Worm (Caenorhabditis elegans): ENCODE results near the gene clec-176.
"Not testable (repeated sequence)": the region's sequence is repeated elsewhere in the genome, so short reads cannot be mapped to it uniquely, and the experiment has no call there.

DNA sequence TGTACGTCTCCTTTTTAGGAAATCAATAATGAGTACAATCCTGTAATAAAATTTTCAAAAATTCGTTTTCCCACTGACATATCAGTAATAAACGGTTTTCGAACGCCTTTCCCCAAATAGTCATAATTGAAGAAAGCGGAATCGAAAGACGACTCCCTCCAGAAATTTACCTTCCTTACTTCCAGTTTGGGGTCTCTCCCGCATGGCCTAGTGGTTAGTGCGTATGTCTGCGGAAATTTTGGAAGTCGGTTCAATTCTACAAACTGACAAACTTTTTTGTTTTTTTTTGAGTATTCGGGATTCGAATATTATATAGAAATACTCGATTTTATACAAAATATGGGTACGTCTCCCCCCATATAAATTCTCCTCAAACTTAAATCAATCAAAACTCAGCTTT, 34.1 kb upstream of the clec-176 start:
- not testable (repeated sequence) for TF ChIP-seq Y5F2A.4 (GFP tag; optimal IDR thresholded peaks at IDR 0.05); pqm-1 (tag; optimal IDR thresholded peaks at IDR 0.05); tag-97 (GFP tag; IDR thresholded peaks at IDR 0.05); daf-16 (GFP tag; optimal IDR thresholded peaks at IDR 0.05); daf-16 (tag; optimal IDR thresholded peaks at IDR 0.05); nhr-11 (tag; optimal IDR thresholded peaks at IDR 0.05); lir-3 (tag; optimal IDR thresholded peaks at IDR 0.05)

Measured in whole organism, L4 larva.